Worm (Caenorhabditis elegans) whole organism, young adult: Measurements from ENCODE around the gene srw-40.

Source experiments
- F39B2.1 ChIP-seq: fragments of 200-800 bp; sonication (Bioruptor generic); IDR thresholded peaks from 2 replicates; pipeline ENCODE4 v1.3.6; 2022; ENCODE audit warnings: missing genetic modification reagents, missing genetic modification characterization, missing compliant biosample characterization
- F49E8.2 ChIP-seq: sonication (generic microtip); optimal IDR thresholded peaks from 3 replicates; lab custom pipeline; 2017; ENCODE audit warnings: missing genetic modification characterization, mild to moderate bottlenecking, missing compliant biosample characterization, antibody characterized with exemption, moderate library complexity; ENCODE audit not compliant: insufficient read depth
- F52B5.7 ChIP-seq: sonication (generic microtip); optimal IDR thresholded peaks from 2 replicates; lab custom pipeline; 2016; ENCODE audit warnings: mild to moderate bottlenecking, missing genetic modification characterization, missing compliant biosample characterization
- F57A8.1 ChIP-seq: fragments of 200-800 bp; sonication (Bioruptor generic); optimal IDR thresholded peaks from 2 replicates; lab custom pipeline; 2018; ENCODE audit warnings: mild to moderate bottlenecking, missing genetic modification characterization, moderate library complexity, missing compliant biosample characterization
- F57C9.4 ChIP-seq: sonication (generic microtip); optimal IDR thresholded peaks from 2 replicates; lab custom pipeline; 2017; ENCODE audit warnings: mild to moderate bottlenecking, missing genetic modification characterization, missing compliant biosample characterization
- K11D2.4 ChIP-seq: fragments of 200-800 bp; sonication (Bioruptor generic); IDR thresholded peaks from 2 replicates; pipeline ENCODE4 v1.3.6; 2022; ENCODE audit warnings: missing genetic modification reagents, missing genetic modification characterization, missing compliant biosample characterization
- T07F8.4 ChIP-seq: sonication (generic microtip); optimal IDR thresholded peaks from 2 replicates; lab custom pipeline; 2016; ENCODE audit warnings: mild to moderate bottlenecking, missing genetic modification characterization, moderate library complexity, missing compliant biosample characterization
- T26A5.8 ChIP-seq: sonication (generic microtip); optimal IDR thresholded peaks from 2 replicates; lab custom pipeline; 2016; ENCODE audit warnings: missing genetic modification characterization, missing compliant biosample characterization
- Y56A3A.18 ChIP-seq: fragments of 200-800 bp; sonication (Bioruptor generic); IDR thresholded peaks from 2 replicates; pipeline ENCODE4 v1.3.6; 2022; ENCODE audit warnings: missing genetic modification reagents, missing genetic modification characterization, missing compliant biosample characterization
- athp-1 ChIP-seq: sonication (generic microtip); optimal IDR thresholded peaks from 2 replicates; lab custom pipeline; 2017; ENCODE audit warnings: mild to moderate bottlenecking, missing genetic modification characterization, missing compliant biosample characterization
- attf-5 ChIP-seq: fragments of 200-800 bp; sonication (Bioruptor generic); optimal IDR thresholded peaks from 2 replicates; lab custom pipeline; 2018; ENCODE audit warnings: mild to moderate bottlenecking, missing genetic modification characterization, missing compliant biosample characterization
- bed-1 ChIP-seq: fragments of 200-800 bp; sonication (Bioruptor generic); IDR thresholded peaks from 2 replicates; pipeline ENCODE4 v1.3.6; 2022; ENCODE audit warnings: missing genetic modification reagents, missing genetic modification characterization, missing compliant biosample characterization
- cebp-2 ChIP-seq: fragments of 200-800 bp; sonication (Bioruptor generic); IDR thresholded peaks from 2 replicates; pipeline ENCODE4 v1.3.6; 2022; ENCODE audit warnings: missing genetic modification characterization, missing compliant biosample characterization
- ceh-100 ChIP-seq: fragments of 200-800 bp; sonication (Bioruptor generic); IDR thresholded peaks from 2 replicates; pipeline ENCODE4 v1.3.6; 2022; ENCODE audit warnings: missing genetic modification reagents, missing genetic modification characterization, missing compliant biosample characterization
- die-1 ChIP-seq: sonication (generic microtip); optimal IDR thresholded peaks from 2 replicates; lab custom pipeline; 2016; ENCODE audit warnings: missing genotype, mild to moderate bottlenecking, missing genetic modification characterization, missing compliant biosample characterization
- dpff-1 ChIP-seq: sonication (generic microtip); optimal IDR thresholded peaks from 2 replicates; lab custom pipeline; 2017; ENCODE audit warnings: mild to moderate bottlenecking, missing genetic modification characterization, missing compliant biosample characterization
- efl-1 ChIP-seq: fragments of 150-350 bp; optimal IDR thresholded peaks from 2 replicates; lab custom pipeline; 2014; ENCODE audit warnings: missing biosample characterization, missing genetic modification reagents, missing genetic modification characterization
- egl-18 ChIP-seq: fragments of 200-800 bp; sonication (Bioruptor generic); IDR thresholded peaks from 2 replicates; pipeline ENCODE4 v1.3.6; 2022; ENCODE audit warnings: missing genetic modification reagents, missing genetic modification characterization, missing compliant biosample characterization
- egl-44 ChIP-seq: fragments of 200-800 bp; sonication (Bioruptor generic); IDR thresholded peaks from 2 replicates; pipeline ENCODE4 v1.3.6; 2022; ENCODE audit warnings: missing genetic modification reagents, missing genetic modification characterization, missing compliant biosample characterization
- egrh-3 ChIP-seq: fragments of 200-800 bp; sonication (Bioruptor generic); IDR thresholded peaks from 2 replicates; pipeline ENCODE4 v1.3.6; 2022; ENCODE audit warnings: missing genetic modification reagents, missing genetic modification characterization, missing compliant biosample characterization
- ets-4 ChIP-seq: fragments of 200-800 bp; sonication (Bioruptor generic); optimal IDR thresholded peaks from 2 replicates; lab custom pipeline; 2018; ENCODE audit warnings: mild to moderate bottlenecking, missing genetic modification characterization, missing compliant biosample characterization
- him-1 ChIP-seq: sonication (generic microtip); optimal IDR thresholded peaks from 2 replicates; lab custom pipeline; 2016; ENCODE audit warnings: missing genotype, missing genetic modification reagents, missing genetic modification characterization, missing compliant biosample characterization
- hlh-26 ChIP-seq: fragments of 200-800 bp; sonication (Bioruptor generic); conservative IDR thresholded peaks from 2 replicates; pipeline ENCODE4 v1.3.6; 2022; ENCODE audit warnings: missing genetic modification reagents, missing genetic modification characterization, missing compliant biosample characterization
- let-607 ChIP-seq, 2 experiments: fragments of 200-800 bp in 1 of 2; sonication (Bioruptor generic) in 1 of 2; sonication (generic microtip) in 1 of 2; optimal IDR thresholded peaks; 2 replicates each; lab custom pipeline; 2016 to 2018; ENCODE audit warnings: mild to moderate bottlenecking in 2 of 2, missing compliant biosample characterization in 2 of 2, missing genetic modification characterization in 2 of 2, moderate library complexity in 2 of 2, missing genotype in 1 of 2
- lsy-27 ChIP-seq: sonication (generic microtip); optimal IDR thresholded peaks from 2 replicates; lab custom pipeline; 2017; ENCODE audit warnings: missing genetic modification characterization, mild to moderate bottlenecking, missing compliant biosample characterization, antibody characterized with exemption, missing genotype, borderline replicate concordance; ENCODE audit not compliant: insufficient read depth
- madf-10 ChIP-seq: sonication (generic microtip); optimal IDR thresholded peaks from 2 replicates; lab custom pipeline; 2016; ENCODE audit warnings: mild to moderate bottlenecking, missing genetic modification characterization, missing compliant biosample characterization
- madf-3 ChIP-seq: fragments of 200-800 bp; sonication (Bioruptor generic); IDR thresholded peaks from 2 replicates; pipeline ENCODE4 v1.3.6; 2022; ENCODE audit warnings: missing genetic modification reagents, missing genetic modification characterization, missing compliant biosample characterization
- madf-6 ChIP-seq: fragments of 200-800 bp; sonication (Bioruptor generic); IDR thresholded peaks from 2 replicates; pipeline ENCODE4 v1.3.6; 2022; ENCODE audit warnings: missing genetic modification reagents, missing genetic modification characterization, missing compliant biosample characterization
- mel-28 ChIP-seq: sonication (generic microtip); optimal IDR thresholded peaks from 2 replicates; lab custom pipeline; 2016; ENCODE audit warnings: borderline replicate concordance, mild to moderate bottlenecking, missing genetic modification characterization, missing compliant biosample characterization
- nfya-2 ChIP-seq: fragments of 200-800 bp; sonication (Bioruptor generic); IDR thresholded peaks from 2 replicates; pipeline ENCODE4 v1.3.6; 2022; ENCODE audit warnings: missing genetic modification reagents, missing genetic modification characterization, missing compliant biosample characterization
- nfyb-1 ChIP-seq: fragments of 200-800 bp; sonication (Bioruptor generic); IDR thresholded peaks from 2 replicates; pipeline ENCODE4 v1.3.6; 2022; ENCODE audit warnings: missing genetic modification reagents, missing genetic modification characterization, missing compliant biosample characterization
- nhr-120 ChIP-seq: fragments of 200-800 bp; sonication (Bioruptor generic); IDR thresholded peaks from 2 replicates; pipeline ENCODE4 v1.3.6; 2022; ENCODE audit warnings: missing genetic modification characterization, missing compliant biosample characterization
- nhr-179 ChIP-seq: sonication (generic microtip); optimal IDR thresholded peaks from 2 replicates; lab custom pipeline; 2016; ENCODE audit warnings: mild to moderate bottlenecking, missing genetic modification characterization, missing compliant biosample characterization
- nhr-27 ChIP-seq: fragments of 200-800 bp; sonication (Bioruptor generic); optimal IDR thresholded peaks from 2 replicates; lab custom pipeline; 2018; ENCODE audit warnings: mild to moderate bottlenecking, missing genetic modification characterization, moderate library complexity, missing compliant biosample characterization
- pha-4 ChIP-seq: fragments of 150-350 bp; sonication (generic microtip); optimal IDR thresholded peaks from 2 replicates; lab custom pipeline; 2014; ENCODE audit warnings: missing biosample characterization, missing genetic modification reagents, missing genetic modification characterization
- rcor-1 ChIP-seq: fragments of 200-800 bp; sonication (Bioruptor generic); IDR thresholded peaks from 2 replicates; pipeline ENCODE4 v1.3.6; 2022; ENCODE audit warnings: missing genetic modification reagents, missing genetic modification characterization, missing compliant biosample characterization
- repo-1 ChIP-seq: sonication (generic microtip); optimal IDR thresholded peaks from 2 replicates; lab custom pipeline; 2017; ENCODE audit warnings: mild to moderate bottlenecking, missing genetic modification characterization, missing compliant biosample characterization
- sdz-38 ChIP-seq: sonication (generic microtip); optimal IDR thresholded peaks from 2 replicates; lab custom pipeline; 2016; ENCODE audit warnings: missing genotype, missing genetic modification characterization, missing compliant biosample characterization
- snpc-3.4 ChIP-seq: sonication (generic microtip); optimal IDR thresholded peaks from 2 replicates; lab custom pipeline; 2017; ENCODE audit warnings: missing genetic modification characterization, mild to moderate bottlenecking, missing compliant biosample characterization, antibody characterized with exemption, moderate library complexity, missing genotype, missing genetic modification reagents
- tbx-9 ChIP-seq: sonication (generic microtip); optimal IDR thresholded peaks from 2 replicates; lab custom pipeline; 2016; ENCODE audit warnings: borderline replicate concordance, missing genetic modification characterization, inconsistent platforms, missing compliant biosample characterization
- unc-62 ChIP-seq: fragments of 150-350 bp; optimal IDR thresholded peaks from 2 replicates; lab custom pipeline; 2014; ENCODE audit warnings: missing biosample characterization, missing genetic modification reagents, missing genetic modification characterization
- xnd-1 ChIP-seq: sonication (generic microtip); optimal IDR thresholded peaks from 2 replicates; lab custom pipeline; 2016; ENCODE audit warnings: missing genotype, missing genetic modification reagents, missing genetic modification characterization, missing compliant biosample characterization
- zim-3 ChIP-seq: sonication (generic microtip); optimal IDR thresholded peaks from 2 replicates; lab custom pipeline; 2017; ENCODE audit warnings: mild to moderate bottlenecking, missing genetic modification characterization, moderate library complexity, missing compliant biosample characterization
- ztf-18 ChIP-seq: sonication (generic microtip); optimal IDR thresholded peaks from 2 replicates; lab custom pipeline; 2016; ENCODE audit warnings: missing genotype, mild to moderate bottlenecking, missing genetic modification characterization, missing compliant biosample characterization

Gene srw-40

ce11 chrII:4309112-4309511 is 6.8 kb downstream of the srw-40 start:
- TF ChIP-seq nhr-120 (GFP tag; lab: Robert Waterston, UW) (peak; percentile 73; the same call in 1 of the 2 replicates), bed-1 (0 out of 2 replicates have a peak, but pooled peaks have one; percentile 63), unc-62 (GFP tag; lab: Kevin White, UChicago) (peak; percentile 89)
- TF ChIP-seq, all 124 proteins: peak for 3; not testable (repeated sequence) for 121

- TF ChIP-seq snpc-3.4: no peak
- no peak for TF ChIP-seq him-1 (tag; lab: Kevin White, UChicago)
- no peak for TF ChIP-seq ztf-18 (tag; lab: Kevin White, UChicago)
- TF ChIP-seq egl-44 (GFP tag; lab: Robert Waterston, UW): no peak
- TF ChIP-seq nfyb-1 (GFP tag; lab: Robert Waterston, UW): no peak
- no peak for TF ChIP-seq F57A8.1 (GFP tag; lab: Kevin White, UChicago)
- TF ChIP-seq egrh-3: no peak
- TF ChIP-seq cebp-2 (GFP tag; lab: Robert Waterston, UW): no peak
- TF ChIP-seq ets-4 (GFP tag; lab: Kevin White, UChicago): no peak
- no peak for TF ChIP-seq tbx-9
- TF ChIP-seq F52B5.7: no peak
- no peak for TF ChIP-seq rcor-1
- no peak for TF ChIP-seq madf-6
- no peak for TF ChIP-seq pha-4 (tag; lab: Kevin White, UChicago)
Measured at ce11 chrII:4306921-4307630, 8.8 kb downstream of the srw-40 start, which contains the start of gene Y52E8A.3. Gene Y52E8A.3 (minus strand): TSS chrII:4306971.

ce11 chrII:4301307-4301706 is 14.6 kb downstream of the srw-40 start, which contains the start of gene gtf-2F1:
Gene gtf-2F1 (plus strand): TSS chrII:4301607.
- TF ChIP-seq mel-28 (tag; lab: Kevin White, UChicago) (no peak), Y56A3A.18 (no peak), ceh-100 (no peak), snpc-3.4 (no peak), F39B2.1 (no peak), F49E8.2 (tag; lab: Kevin White, UChicago) (no peak), nhr-27 (tag; lab: Kevin White, UChicago) (no peak), nfya-2 (GFP tag; lab: Robert Waterston, UW) (no peak), zim-3 (tag; lab: Kevin White, UChicago) (no peak)

- peak; percentile 90 for TF ChIP-seq madf-3 (GFP tag; lab: Robert Waterston, UW)
- TF ChIP-seq xnd-1 (tag; lab: Kevin White, UChicago): peak; percentile 54
- peak; percentile 59 for TF ChIP-seq efl-1 (GFP tag; lab: Kevin White, UChicago)
- peak; percentile 53 to 62 for TF ChIP-seq let-607 (tag; optimal IDR thresholded peaks at IDR 0.05; lab: Kevin White, UChicago)
- TF ChIP-seq egl-18 (GFP tag; lab: Robert Waterston, UW): 0 out of 2 replicates have a peak, but pooled peaks have one; percentile 29
- no peak for TF ChIP-seq T26A5.8 (tag; lab: Kevin White, UChicago)
- TF ChIP-seq die-1: no peak
- no peak for TF ChIP-seq sdz-38
- no peak for TF ChIP-seq F57C9.4
- TF ChIP-seq madf-10: peak; percentile 75
- no peak for TF ChIP-seq unc-62 (GFP tag; lab: Kevin White, UChicago)
- peak; percentile 91 for TF ChIP-seq athp-1 (tag; lab: Kevin White, UChicago)
- TF ChIP-seq dpff-1 (tag; lab: Kevin White, UChicago): no peak
- no peak for TF ChIP-seq hlh-26 (GFP tag; lab: Robert Waterston, UW)
- TF ChIP-seq F49E8.2 (tag; lab: Kevin White, UChicago): peak; percentile 1
- TF ChIP-seq T07F8.4 (tag; lab: Kevin White, UChicago): peak; percentile 5
- peak; percentile 89 for TF ChIP-seq attf-5 (GFP tag; lab: Kevin White, UChicago)
- peak; percentile 39 for TF ChIP-seq repo-1 (tag; lab: Kevin White, UChicago)
- peak; percentile 96 for TF ChIP-seq K11D2.4 (GFP tag; lab: Robert Waterston, UW)
- TF ChIP-seq nhr-179 (tag; lab: Kevin White, UChicago): no peak
- no peak for TF ChIP-seq lsy-27 (tag; lab: Kevin White, UChicago)
Measured at ce11 chrII:4299227-4299703, 16.6 kb downstream of the srw-40 start, which contains the start of gene sco-1. Gene sco-1 (plus strand): TSS chrII:4299653.
